Worm (Caenorhabditis elegans) whole organism, young adult: ENCODE data around the gene mth-2.

Experiments
- B0019.2 ChIP-seq: fragments of 200-800 bp; sonication (Bioruptor generic); conservative IDR thresholded peaks from 2 replicates; pipeline ENCODE4 v1.3.6; 2022; ENCODE audit warnings: missing genetic modification reagents, missing genetic modification characterization, missing compliant biosample characterization
- B0035.1 ChIP-seq: sonication (generic microtip); optimal IDR thresholded peaks from 2 replicates; lab custom pipeline; 2016; ENCODE audit warnings: missing genetic modification characterization, mild to moderate bottlenecking, missing compliant biosample characterization, missing genotype, missing genetic modification reagents
- B0336.3 ChIP-seq: fragments of 200-800 bp; sonication (Bioruptor generic); IDR thresholded peaks from 2 replicates; pipeline ENCODE4 v1.3.6; 2022; ENCODE audit warnings: missing genetic modification characterization, missing compliant biosample characterization
- C06A6.2 ChIP-seq: fragments of 200-800 bp; sonication (Bioruptor generic); conservative IDR thresholded peaks from 2 replicates; pipeline ENCODE4 v1.3.6; 2022; ENCODE audit warnings: missing genetic modification characterization, missing compliant biosample characterization
- C17E4.6 ChIP-seq: fragments of 200-800 bp; sonication (Bioruptor generic); IDR thresholded peaks from 2 replicates; pipeline ENCODE4 v1.3.6; 2022; ENCODE audit warnings: missing genetic modification reagents, missing genetic modification characterization, missing compliant biosample characterization
- F23B12.7 ChIP-seq: sonication (generic microtip); optimal IDR thresholded peaks from 2 replicates; lab custom pipeline; 2017; ENCODE audit warnings: missing genetic modification characterization, mild to moderate bottlenecking, missing compliant biosample characterization, antibody characterized with exemption, moderate library complexity; ENCODE audit not compliant: insufficient read depth
- F39B2.1 ChIP-seq: fragments of 200-800 bp; sonication (Bioruptor generic); IDR thresholded peaks from 2 replicates; pipeline ENCODE4 v1.3.6; 2022; ENCODE audit warnings: missing genetic modification reagents, missing genetic modification characterization, missing compliant biosample characterization
- F52B5.7 ChIP-seq: sonication (generic microtip); optimal IDR thresholded peaks from 2 replicates; lab custom pipeline; 2016; ENCODE audit warnings: mild to moderate bottlenecking, missing genetic modification characterization, missing compliant biosample characterization
- F55B11.4 ChIP-seq: sonication (generic microtip); optimal IDR thresholded peaks from 2 replicates; lab custom pipeline; 2016; ENCODE audit warnings: missing compliant biosample characterization, missing genetic modification characterization, borderline replicate concordance; ENCODE audit not compliant: insufficient read depth
- F57A8.1 ChIP-seq: fragments of 200-800 bp; sonication (Bioruptor generic); optimal IDR thresholded peaks from 2 replicates; lab custom pipeline; 2018; ENCODE audit warnings: mild to moderate bottlenecking, missing genetic modification characterization, moderate library complexity, missing compliant biosample characterization
- ZK185.1 ChIP-seq: sonication (generic microtip); optimal IDR thresholded peaks from 2 replicates; lab custom pipeline; 2016; ENCODE audit warnings: mild to moderate bottlenecking, missing genetic modification characterization, missing compliant biosample characterization; ENCODE audit not compliant: poor library complexity, severe bottlenecking
- ama-1 ChIP-seq, 3 experiments: fragments of 150-350 bp in 1 of 3; sonication (generic microtip) in 2 of 3; optimal IDR thresholded peaks; 2 replicates each; lab custom pipeline; 2014 to 2018; ENCODE audit warnings: missing biosample characterization in 2 of 3, missing genetic modification characterization in 2 of 3, missing genetic modification reagents in 2 of 3
- attf-6 ChIP-seq: fragments of 200-800 bp; sonication (Bioruptor generic); IDR thresholded peaks from 2 replicates; pipeline ENCODE4 v1.3.6; 2022; ENCODE audit warnings: missing genetic modification reagents, missing genetic modification characterization, missing compliant biosample characterization
- ceh-27 ChIP-seq: fragments of 200-800 bp; sonication (Bioruptor generic); optimal IDR thresholded peaks from 2 replicates; lab custom pipeline; 2018; ENCODE audit warnings: mild to moderate bottlenecking, missing genetic modification characterization, moderate library complexity, missing compliant biosample characterization
- ceh-40 ChIP-seq: fragments of 200-800 bp; sonication (Bioruptor generic); IDR thresholded peaks from 2 replicates; pipeline ENCODE4 v1.3.6; 2022; ENCODE audit warnings: missing genetic modification characterization, missing compliant biosample characterization
- ceh-79 ChIP-seq: sonication (generic microtip); optimal IDR thresholded peaks from 2 replicates; lab custom pipeline; 2017; ENCODE audit warnings: mild to moderate bottlenecking, missing genetic modification characterization, missing compliant biosample characterization
- die-1 ChIP-seq: sonication (generic microtip); optimal IDR thresholded peaks from 2 replicates; lab custom pipeline; 2016; ENCODE audit warnings: missing genotype, mild to moderate bottlenecking, missing genetic modification characterization, missing compliant biosample characterization
- egl-18 ChIP-seq: fragments of 200-800 bp; sonication (Bioruptor generic); IDR thresholded peaks from 2 replicates; pipeline ENCODE4 v1.3.6; 2022; ENCODE audit warnings: missing genetic modification reagents, missing genetic modification characterization, missing compliant biosample characterization
- egrh-3 ChIP-seq: fragments of 200-800 bp; sonication (Bioruptor generic); IDR thresholded peaks from 2 replicates; pipeline ENCODE4 v1.3.6; 2022; ENCODE audit warnings: missing genetic modification reagents, missing genetic modification characterization, missing compliant biosample characterization
- ets-4 ChIP-seq: fragments of 200-800 bp; sonication (Bioruptor generic); optimal IDR thresholded peaks from 2 replicates; lab custom pipeline; 2018; ENCODE audit warnings: mild to moderate bottlenecking, missing genetic modification characterization, missing compliant biosample characterization
- hlh-12 ChIP-seq: sonication (generic microtip); optimal IDR thresholded peaks from 2 replicates; lab custom pipeline; 2016; ENCODE audit warnings: missing genetic modification characterization, missing compliant biosample characterization
- hlh-26 ChIP-seq: fragments of 200-800 bp; sonication (Bioruptor generic); conservative IDR thresholded peaks from 2 replicates; pipeline ENCODE4 v1.3.6; 2022; ENCODE audit warnings: missing genetic modification reagents, missing genetic modification characterization, missing compliant biosample characterization
- hmg-20 ChIP-seq: fragments of 200-800 bp; sonication (Bioruptor generic); IDR thresholded peaks from 2 replicates; pipeline ENCODE4 v1.3.6; 2022; ENCODE audit warnings: missing genetic modification reagents, missing genetic modification characterization, missing compliant biosample characterization
- let-607 ChIP-seq, 2 experiments: fragments of 200-800 bp in 1 of 2; sonication (Bioruptor generic) in 1 of 2; sonication (generic microtip) in 1 of 2; optimal IDR thresholded peaks; 2 replicates each; lab custom pipeline; 2016 to 2018; ENCODE audit warnings: mild to moderate bottlenecking in 2 of 2, missing compliant biosample characterization in 2 of 2, missing genetic modification characterization in 2 of 2, moderate library complexity in 2 of 2, missing genotype in 1 of 2
- madf-10 ChIP-seq: sonication (generic microtip); optimal IDR thresholded peaks from 2 replicates; lab custom pipeline; 2016; ENCODE audit warnings: mild to moderate bottlenecking, missing genetic modification characterization, missing compliant biosample characterization
- mel-28 ChIP-seq: sonication (generic microtip); optimal IDR thresholded peaks from 2 replicates; lab custom pipeline; 2016; ENCODE audit warnings: borderline replicate concordance, mild to moderate bottlenecking, missing genetic modification characterization, missing compliant biosample characterization
- mxl-1 ChIP-seq: sonication (generic microtip); optimal IDR thresholded peaks from 2 replicates; lab custom pipeline; 2016; ENCODE audit warnings: missing genetic modification characterization, missing compliant biosample characterization
- nfya-2 ChIP-seq: fragments of 200-800 bp; sonication (Bioruptor generic); IDR thresholded peaks from 2 replicates; pipeline ENCODE4 v1.3.6; 2022; ENCODE audit warnings: missing genetic modification reagents, missing genetic modification characterization, missing compliant biosample characterization
- nhr-120 ChIP-seq: fragments of 200-800 bp; sonication (Bioruptor generic); IDR thresholded peaks from 2 replicates; pipeline ENCODE4 v1.3.6; 2022; ENCODE audit warnings: missing genetic modification characterization, missing compliant biosample characterization
- nhr-179 ChIP-seq: sonication (generic microtip); optimal IDR thresholded peaks from 2 replicates; lab custom pipeline; 2016; ENCODE audit warnings: mild to moderate bottlenecking, missing genetic modification characterization, missing compliant biosample characterization
- nhr-80 ChIP-seq: sonication (generic microtip); optimal IDR thresholded peaks from 2 replicates; lab custom pipeline; 2016; ENCODE audit warnings: missing genetic modification characterization, missing compliant biosample characterization
- pha-4 ChIP-seq: fragments of 150-350 bp; sonication (generic microtip); optimal IDR thresholded peaks from 2 replicates; lab custom pipeline; 2014; ENCODE audit warnings: missing biosample characterization, missing genetic modification reagents, missing genetic modification characterization
- rcor-1 ChIP-seq: fragments of 200-800 bp; sonication (Bioruptor generic); IDR thresholded peaks from 2 replicates; pipeline ENCODE4 v1.3.6; 2022; ENCODE audit warnings: missing genetic modification reagents, missing genetic modification characterization, missing compliant biosample characterization
- repo-1 ChIP-seq: sonication (generic microtip); optimal IDR thresholded peaks from 2 replicates; lab custom pipeline; 2017; ENCODE audit warnings: mild to moderate bottlenecking, missing genetic modification characterization, missing compliant biosample characterization
- sdz-38 ChIP-seq: sonication (generic microtip); optimal IDR thresholded peaks from 2 replicates; lab custom pipeline; 2016; ENCODE audit warnings: missing genotype, missing genetic modification characterization, missing compliant biosample characterization
- sea-2 ChIP-seq: fragments of 200-800 bp; sonication (Bioruptor generic); IDR thresholded peaks from 2 replicates; pipeline ENCODE4 v1.3.6; 2022; ENCODE audit warnings: missing genetic modification characterization, missing compliant biosample characterization
- snpc-3.4 ChIP-seq: sonication (generic microtip); optimal IDR thresholded peaks from 2 replicates; lab custom pipeline; 2017; ENCODE audit warnings: missing genetic modification characterization, mild to moderate bottlenecking, missing compliant biosample characterization, antibody characterized with exemption, moderate library complexity, missing genotype, missing genetic modification reagents
- snpc-4 ChIP-seq, 5 experiments: fragments of 150-350 bp in 1 of 5; sonication (generic microtip) in 4 of 5; optimal IDR thresholded peaks; 2 replicates each; lab custom pipeline; 2014 to 2018; ENCODE audit warnings: missing genetic modification characterization in 5 of 5, missing biosample characterization in 3 of 5, antibody characterized with exemption in 2 of 5, mild to moderate bottlenecking in 2 of 5, missing compliant biosample characterization in 2 of 5, missing genotype in 2 of 5, moderate library complexity in 2 of 5, missing genetic modification reagents in 1 of 5
- somi-1 ChIP-seq: fragments of 200-800 bp; sonication (Bioruptor generic); optimal IDR thresholded peaks from 2 replicates; lab custom pipeline; 2018; ENCODE audit warnings: mild to moderate bottlenecking, missing genetic modification characterization, missing compliant biosample characterization
- sptf-2 ChIP-seq: fragments of 200-800 bp; sonication (Bioruptor generic); optimal IDR thresholded peaks from 2 replicates; lab custom pipeline; 2018; ENCODE audit warnings: mild to moderate bottlenecking, missing genetic modification characterization, missing compliant biosample characterization
- tbp1 ChIP-seq: fragments of 200-800 bp; sonication (Bioruptor generic); optimal IDR thresholded peaks from 2 replicates; lab custom pipeline; 2018; ENCODE audit warnings: mild to moderate bottlenecking, missing genetic modification characterization, missing compliant biosample characterization
- tbx-9 ChIP-seq: sonication (generic microtip); optimal IDR thresholded peaks from 2 replicates; lab custom pipeline; 2016; ENCODE audit warnings: borderline replicate concordance, missing genetic modification characterization, inconsistent platforms, missing compliant biosample characterization
- zim-3 ChIP-seq: sonication (generic microtip); optimal IDR thresholded peaks from 2 replicates; lab custom pipeline; 2017; ENCODE audit warnings: mild to moderate bottlenecking, missing genetic modification characterization, moderate library complexity, missing compliant biosample characterization
- ztf-18 ChIP-seq: sonication (generic microtip); optimal IDR thresholded peaks from 2 replicates; lab custom pipeline; 2016; ENCODE audit warnings: missing genotype, mild to moderate bottlenecking, missing genetic modification characterization, missing compliant biosample characterization
- ztf-22 ChIP-seq: fragments of 200-800 bp; sonication (Bioruptor generic); optimal IDR thresholded peaks from 2 replicates; lab custom pipeline; 2018; ENCODE audit warnings: mild to moderate bottlenecking, missing genetic modification characterization, moderate library complexity, missing compliant biosample characterization
- ztf-25 ChIP-seq: fragments of 200-800 bp; sonication (Bioruptor generic); IDR thresholded peaks from 2 replicates; pipeline ENCODE4 v1.3.6; 2022; ENCODE audit warnings: missing genetic modification reagents, missing genetic modification characterization, missing compliant biosample characterization
- ztf-3 ChIP-seq: fragments of 200-800 bp; sonication (Bioruptor generic); optimal IDR thresholded peaks from 2 replicates; lab custom pipeline; 2018; ENCODE audit warnings: mild to moderate bottlenecking, missing genetic modification characterization, missing compliant biosample characterization

mth-2 gene

DNA sequence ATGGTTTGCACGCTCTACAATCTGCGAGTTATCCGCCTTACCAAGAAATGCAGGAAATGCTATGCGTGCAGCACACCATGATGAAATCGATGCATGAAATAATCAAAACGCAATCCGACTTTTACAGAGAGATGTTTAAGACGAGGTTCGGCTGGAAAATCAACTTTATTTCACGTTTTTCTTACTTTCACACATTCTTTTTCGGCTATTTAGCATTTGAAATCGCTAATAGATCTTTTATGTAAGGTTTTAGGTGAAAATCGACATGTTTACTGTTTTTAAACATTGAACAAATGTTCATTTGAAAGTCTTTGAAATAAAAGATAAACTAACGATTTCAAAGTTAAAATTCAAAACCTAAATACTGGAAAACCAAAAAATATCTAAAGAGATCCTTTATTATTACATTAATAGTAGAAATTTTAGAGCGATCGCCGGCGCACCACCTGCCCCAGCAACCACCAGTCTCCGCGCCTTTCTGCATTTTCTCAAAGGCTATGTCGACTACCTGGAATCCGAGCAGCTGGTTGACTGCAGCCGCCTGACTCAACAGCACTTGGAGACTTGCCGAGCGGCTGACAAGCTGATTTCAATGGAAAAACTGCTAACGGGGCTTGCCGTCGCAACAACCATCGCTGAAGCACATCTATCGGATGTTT is 34.1 kb upstream of the mth-2 start (continued):
- TF ChIP-seq attf-6 (GFP tag; lab: Robert Waterston, UW) = no peak
- TF ChIP-seq ets-4 = no peak
- no peak for TF ChIP-seq mel-28 (tag; lab: Kevin White, UChicago)
- TF ChIP-seq ztf-22 (GFP tag; lab: Kevin White, UChicago) = no peak
- TF ChIP-seq nhr-80 = no peak
- no peak for TF ChIP-seq madf-10
- peak; percentile 21 for TF ChIP-seq tbp1 (GFP tag; lab: Kevin White, UChicago)
- no peak for TF ChIP-seq C17E4.6 (GFP tag; lab: Robert Waterston, UW)
- TF ChIP-seq ceh-40 = no peak
- no peak for TF ChIP-seq C06A6.2
- peak; percentile 77 for TF ChIP-seq B0336.3 (GFP tag; lab: Robert Waterston, UW)
- no peak for TF ChIP-seq ceh-27 (GFP tag; lab: Kevin White, UChicago)
- TF ChIP-seq F52B5.7 (tag; lab: Kevin White, UChicago) = no peak
- no peak for TF ChIP-seq ztf-25 (GFP tag; lab: Robert Waterston, UW)
- TF ChIP-seq hlh-12 (tag; lab: Kevin White, UChicago) = no peak
- TF ChIP-seq nfya-2 (GFP tag; lab: Robert Waterston, UW) = no peak
- TF ChIP-seq B0019.2 (GFP tag; lab: Robert Waterston, UW) = no peak
- no peak for TF ChIP-seq let-607 (tag; optimal IDR thresholded peaks at IDR 0.05; lab: Kevin White, UChicago)
- TF ChIP-seq snpc-3.4 (tag; lab: Kevin White, UChicago) = no peak
- no peak for TF ChIP-seq tbx-9 (tag; lab: Kevin White, UChicago)
- TF ChIP-seq nhr-120 (GFP tag; lab: Robert Waterston, UW) = no peak
- TF ChIP-seq mxl-1 (tag; lab: Kevin White, UChicago) = peak; percentile 5
- 0 out of 2 replicates have a peak, but pooled peaks have one; percentile 30 for TF ChIP-seq F39B2.1 (GFP tag; lab: Robert Waterston, UW)
- TF ChIP-seq sdz-38 = no peak
- TF ChIP-seq F55B11.4 (tag; lab: Kevin White, UChicago) = no peak
- TF ChIP-seq hlh-26 (GFP tag; lab: Robert Waterston, UW) = no peak
- no peak for TF ChIP-seq snpc-4 (GFP tag; optimal IDR thresholded peaks at IDR 0.05; lab: Kevin White, UChicago)
- TF ChIP-seq snpc-4 (tag; optimal IDR thresholded peaks at IDR 0.05; lab: Kevin White, UChicago) = no peak
- TF ChIP-seq somi-1 (GFP tag; lab: Kevin White, UChicago) = no peak
- no peak for TF ChIP-seq ztf-18 (tag; lab: Kevin White, UChicago)
- TF ChIP-seq hmg-20 (GFP tag; lab: Robert Waterston, UW) = no peak
- TF ChIP-seq B0035.1 (tag; lab: Kevin White, UChicago) = no peak
- TF ChIP-seq F23B12.7 = no peak
- no peak for TF ChIP-seq egl-18 (GFP tag; lab: Robert Waterston, UW)
- TF ChIP-seq sea-2 (GFP tag; lab: Robert Waterston, UW) = no peak
- no peak for TF ChIP-seq zim-3 (tag; lab: Kevin White, UChicago)
- no peak; the same call in 1 of the 2 replicates for TF ChIP-seq rcor-1 (GFP tag; lab: Robert Waterston, UW)
- TF ChIP-seq egrh-3 (GFP tag; lab: Robert Waterston, UW) = 0 out of 2 replicates have a peak, but pooled peaks have one; percentile 13
- no peak for TF ChIP-seq ZK185.1 (tag; lab: Kevin White, UChicago)
- TF ChIP-seq ceh-79 = no peak
- TF ChIP-seq F57A8.1 = no peak
- TF ChIP-seq ama-1 (optimal IDR thresholded peaks at IDR 0.05; lab: Kevin White, UChicago) = no peak
- no peak for TF ChIP-seq ama-1 (GFP tag; optimal IDR thresholded peaks at IDR 0.05; lab: Kevin White, UChicago)
- no peak for TF ChIP-seq sptf-2
- no peak for TF ChIP-seq pha-4 (tag; lab: Kevin White, UChicago)
- TF ChIP-seq ztf-3 (GFP tag; lab: Kevin White, UChicago) = no peak
- no peak for TF ChIP-seq die-1 (tag; lab: Kevin White, UChicago)
- TF ChIP-seq repo-1 (tag; lab: Kevin White, UChicago) = no peak
- no peak for TF ChIP-seq nhr-179 (tag; lab: Kevin White, UChicago)
